Worm (Caenorhabditis elegans): ENCODE measurements around the gene C28A5.1.

DNA sequence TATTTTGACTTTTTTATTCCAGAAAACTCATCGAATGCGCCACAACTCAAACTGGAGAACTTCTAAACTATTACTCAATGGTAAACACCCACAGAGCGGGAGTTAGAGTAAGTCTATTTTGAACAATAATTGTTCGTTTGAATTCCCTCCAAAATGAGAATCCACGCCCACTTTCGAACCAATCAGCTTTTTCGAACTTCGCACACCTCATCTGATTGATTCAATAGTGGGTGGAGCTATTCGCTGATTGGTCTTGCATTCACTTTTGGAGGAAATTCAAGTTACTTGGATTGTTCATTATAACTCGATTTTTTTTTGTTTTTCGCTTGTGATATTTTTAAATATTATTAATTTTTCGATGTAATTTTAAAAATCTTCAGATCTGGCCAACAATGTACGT lies 38.3 kb downstream of the C28A5.1 start:
- TF ChIP-seq nhr-90 (tag; optimal IDR thresholded peaks at IDR 0.05): no peak
- no peak for TF ChIP-seq attf-3 (GFP tag; conservative IDR thresholded peaks at IDR 0.05)
- no peak for TF ChIP-seq nhr-27 (tag; optimal IDR thresholded peaks at IDR 0.05)
- no peak for TF ChIP-seq mel-28 (tag; optimal IDR thresholded peaks at IDR 0.05; ENCODE audit: borderline replicate concordance)
